Fruit fly (Drosophila melanogaster) whole organism: ENCODE data around the gene CG11590.

Experiments used
- CG8478 ChIP-seq: fragments of >200 bp; optimal IDR thresholded peaks from 2 replicates; lab custom pipeline; 2018; ENCODE audit warnings: inconsistent platforms
- Dll ChIP-seq: fragments of >200 bp; optimal IDR thresholded peaks from 2 replicates; lab custom pipeline; 2017
- EcR ChIP-seq, 2 experiments: fragments of >200 bp; optimal IDR thresholded peaks; 2 replicates each; lab custom pipeline; 2017; ENCODE audit warnings: missing biosample characterization in 2 of 2, missing genetic modification characterization in 2 of 2, missing genetic modification reagents in 2 of 2
- pan ChIP-seq: fragments of >200 bp; optimal IDR thresholded peaks from 2 replicates; lab custom pipeline; 2017
- psq ChIP-seq: fragments of >200 bp; optimal IDR thresholded peaks from 2 replicates; lab custom pipeline; 2017
- usp ChIP-seq: fragments of >200 bp; optimal IDR thresholded peaks from 2 replicates; lab custom pipeline; 2017; ENCODE audit warnings: missing biosample characterization, missing genetic modification characterization, mixed read lengths

DNA sequence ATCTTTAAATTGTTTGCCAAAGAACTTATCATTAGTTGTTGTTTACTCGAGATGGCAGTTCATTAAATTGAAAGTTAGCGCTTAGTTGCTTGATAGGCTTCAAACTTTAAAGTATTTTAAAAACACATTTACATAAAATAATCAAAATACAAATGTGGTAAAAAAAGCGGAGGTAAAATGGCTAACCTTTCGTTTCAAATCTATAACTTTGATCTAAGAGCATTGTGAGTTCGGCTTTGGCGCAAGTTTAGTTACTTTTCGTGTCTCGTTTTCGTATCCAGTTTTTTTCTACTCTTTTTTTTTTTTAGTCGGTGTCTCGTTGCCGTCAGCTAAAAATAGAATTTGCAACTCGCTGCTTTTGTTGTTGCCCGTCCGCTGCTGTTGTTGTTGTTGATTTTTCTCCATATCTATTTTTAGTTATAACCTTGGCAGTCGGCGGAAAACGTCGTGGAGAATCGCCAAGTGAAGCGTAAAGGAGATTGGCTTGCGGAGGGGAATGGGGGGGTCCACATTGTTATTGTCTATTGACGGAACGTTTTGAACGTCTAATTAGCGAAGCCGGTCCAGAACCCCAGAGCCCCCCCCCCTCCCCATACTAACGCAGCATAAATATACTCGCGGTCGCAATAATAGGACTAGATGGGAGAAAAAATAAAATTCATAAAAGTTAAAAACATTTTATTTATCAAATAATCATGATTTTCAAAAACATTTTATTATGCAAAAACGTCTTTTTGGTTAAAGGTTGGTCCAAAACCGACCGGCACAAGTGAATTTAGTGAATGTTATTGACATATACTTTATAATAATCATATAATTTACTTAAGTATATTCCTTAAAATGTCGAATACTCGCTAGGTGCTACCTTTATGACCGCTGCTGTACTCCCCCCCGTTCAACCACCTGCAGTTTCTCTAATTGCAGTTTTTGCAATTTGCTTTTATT lies 14.8 kb downstream of the CG11590 start:
- TF ChIP-seq Dll (lab: Kevin White, UChicago) (no peak), pan (no peak), CG8478 (lab: Kevin White, UChicago) (no peak), EcR (GFP tag; optimal IDR thresholded peaks at IDR 0.05; lab: Kevin White, UChicago) (no peak), usp (GFP tag; lab: Kevin White, UChicago) (no peak), psq (lab: Kevin White, UChicago) (no peak)
